Fruit fly (Drosophila melanogaster) whole organism, embryonic: ENCODE results near the gene IFT43.
A peak's percentile ranks its signal among the peaks of the same experiment; 100 is the strongest.

Experiments used
- ATbp ChIP-seq: fragments of 200-800 bp; sonication (Bioruptor generic); optimal IDR thresholded peaks from 2 replicates; lab custom pipeline; 2017; ENCODE audit warnings: missing biosample characterization, mild to moderate bottlenecking, missing genetic modification characterization, missing genetic modification reagents
- CG11504 ChIP-seq: fragments of 200-800 bp; sonication (Bioruptor generic); optimal IDR thresholded peaks from 3 replicates; lab custom pipeline; 2019; ENCODE audit warnings: missing biosample characterization, mild to moderate bottlenecking, missing genetic modification characterization, moderate library complexity
- CG12236 ChIP-seq: fragments of 200-800 bp; sonication (Bioruptor generic); optimal IDR thresholded peaks from 2 replicates; lab custom pipeline; 2016; ENCODE audit warnings: missing biosample characterization, missing genetic modification characterization
- CG17829 ChIP-seq: fragments of 200-800 bp; optimal IDR thresholded peaks from 2 replicates; lab custom pipeline; 2019; ENCODE audit warnings: missing biosample characterization, mild to moderate bottlenecking, missing genetic modification characterization, moderate library complexity
- CG18011 ChIP-seq: fragments of 200-800 bp; sonication (Bioruptor generic); optimal IDR thresholded peaks from 2 replicates; lab custom pipeline; 2017; ENCODE audit warnings: missing biosample characterization, missing genetic modification characterization, mild to moderate bottlenecking, moderate library complexity, missing genotype
- CG32767 ChIP-seq: fragments of 200-800 bp; sonication (Bioruptor generic); IDR thresholded peaks from 2 replicates; pipeline ENCODE4 v1.3.6; 2022; ENCODE audit warnings: missing biosample characterization, missing genetic modification characterization
- CG4328 ChIP-seq: fragments of 200-800 bp; sonication (Bioruptor generic); optimal IDR thresholded peaks from 3 replicates; lab custom pipeline; 2017; ENCODE audit warnings: missing biosample characterization, missing genetic modification reagents, missing genetic modification characterization
- CG8924 ChIP-seq: fragments of 200-800 bp; optimal IDR thresholded peaks from 3 replicates; lab custom pipeline; 2019; ENCODE audit warnings: missing biosample characterization, mild to moderate bottlenecking, missing genetic modification characterization, moderate library complexity
- D ChIP-seq, 2 experiments: fragments of 200-800 bp in 1 of 2; fragments of >200 bp in 1 of 2; sonication (Bioruptor generic) in 1 of 2; optimal IDR thresholded peaks; 2 replicates in 1 of 2; 3 replicates in 1 of 2; lab custom pipeline; 2017; ENCODE audit warnings: mild to moderate bottlenecking in 1 of 2, missing biosample characterization in 1 of 2, missing genetic modification characterization in 1 of 2, missing genetic modification reagents in 1 of 2
- H15 ChIP-seq: fragments of 200-800 bp; sonication (Bioruptor generic); IDR thresholded peaks from 3 replicates; pipeline ENCODE4 v1.3.6; 2022; ENCODE audit warnings: missing biosample characterization, missing genetic modification characterization
- HLHmδ ChIP-seq: fragments of 200-800 bp; sonication (Bioruptor generic); optimal IDR thresholded peaks from 2 replicates; lab custom pipeline; 2018; ENCODE audit warnings: missing biosample characterization, mild to moderate bottlenecking, missing genetic modification characterization, moderate library complexity
- Hr51 ChIP-seq, 2 experiments: fragments of 200-800 bp; sonication (Bioruptor generic); optimal IDR thresholded peaks; 2 replicates in 1 of 2; 3 replicates in 1 of 2; lab custom pipeline; 2016 to 2018; ENCODE audit warnings: missing biosample characterization in 2 of 2, missing genetic modification characterization in 2 of 2, mild to moderate bottlenecking in 1 of 2, moderate library complexity in 1 of 2
- Jarid2 ChIP-seq: fragments of 200-800 bp; sonication (Bioruptor generic); optimal IDR thresholded peaks from 3 replicates; lab custom pipeline; 2017; ENCODE audit warnings: mild to moderate bottlenecking, missing biosample characterization, missing genetic modification reagents, missing genetic modification characterization
- Kr ChIP-seq: fragments of 200-800 bp; sonication (Bioruptor generic); optimal IDR thresholded peaks from 2 replicates; lab custom pipeline; 2017; ENCODE audit warnings: missing biosample characterization, mild to moderate bottlenecking, missing genetic modification characterization
- Nf-YA ChIP-seq: fragments of 200-800 bp; sonication (Bioruptor generic); IDR thresholded peaks from 2 replicates; pipeline ENCODE4 v1.3.6; 2022; ENCODE audit warnings: missing biosample characterization, missing genetic modification characterization
- Nf-YB ChIP-seq: fragments of 200-800 bp; sonication (Bioruptor generic); optimal IDR thresholded peaks from 3 replicates; lab custom pipeline; 2019; ENCODE audit warnings: missing biosample characterization, mild to moderate bottlenecking, missing genetic modification characterization, moderate library complexity
- Nf-YC ChIP-seq: fragments of 200-800 bp; optimal IDR thresholded peaks from 3 replicates; lab custom pipeline; 2019; ENCODE audit warnings: missing biosample characterization, mild to moderate bottlenecking, missing genetic modification characterization, moderate library complexity
- Trl ChIP-seq, 3 experiments: fragments of >200 bp in 2 of 3; fragments of 200-800 bp in 1 of 3; sonication (Bioruptor generic) in 1 of 3; optimal IDR thresholded peaks; 2 replicates in 1 of 3; 3 replicates in 2 of 3; lab custom pipeline; 2016 to 2017; ENCODE audit warnings: missing biosample characterization in 1 of 3, missing genetic modification characterization in 1 of 3
- al ChIP-seq: fragments of 200-800 bp; sonication (Bioruptor generic); IDR thresholded peaks from 2 replicates; pipeline ENCODE4 v1.3.6; 2022; ENCODE audit warnings: missing biosample characterization, missing genetic modification characterization
- ci ChIP-seq: fragments of 200-800 bp; sonication (Bioruptor generic); IDR thresholded peaks from 3 replicates; pipeline ENCODE4 v1.3.6; 2022; ENCODE audit warnings: missing biosample characterization, missing genetic modification characterization
- gce ChIP-seq: fragments of 200-800 bp; sonication (Bioruptor generic); IDR thresholded peaks from 3 replicates; pipeline ENCODE4 v1.3.6; 2022; ENCODE audit warnings: missing biosample characterization, missing genetic modification characterization
- gsb-n ChIP-seq: fragments of 200-800 bp; sonication (Bioruptor generic); optimal IDR thresholded peaks from 3 replicates; lab custom pipeline; 2018; ENCODE audit warnings: missing biosample characterization, mild to moderate bottlenecking, missing genetic modification characterization
- kah ChIP-seq: fragments of 200-800 bp; sonication (Bioruptor generic); optimal IDR thresholded peaks from 2 replicates; lab custom pipeline; 2018; ENCODE audit warnings: missing biosample characterization, mild to moderate bottlenecking, missing genetic modification characterization
- lab ChIP-seq: fragments of 200-800 bp; sonication (Bioruptor generic); optimal IDR thresholded peaks from 3 replicates; lab custom pipeline; 2017; ENCODE audit warnings: missing biosample characterization, missing genetic modification characterization, mild to moderate bottlenecking, moderate library complexity, missing genetic modification reagents
- sens ChIP-seq: fragments of 200-800 bp; sonication (Bioruptor generic); peaks from one replicate; lab custom pipeline; 2016; ENCODE audit warnings: missing biosample characterization, missing genetic modification characterization
- seq ChIP-seq: fragments of 200-800 bp; sonication (Bioruptor generic); IDR thresholded peaks from 2 replicates; pipeline ENCODE4 v1.3.6; 2022; ENCODE audit warnings: missing biosample characterization, missing genetic modification characterization
- slp2 ChIP-seq: fragments of 200-800 bp; sonication (Bioruptor generic); optimal IDR thresholded peaks from 2 replicates; lab custom pipeline; 2016; ENCODE audit warnings: missing biosample characterization, missing genetic modification characterization
- sqz ChIP-seq: fragments of 200-800 bp; sonication (Bioruptor generic); optimal IDR thresholded peaks from 3 replicates; lab custom pipeline; 2018; ENCODE audit warnings: missing biosample characterization, mild to moderate bottlenecking, missing genetic modification characterization
- tna ChIP-seq: fragments of 200-800 bp; sonication (Bioruptor generic); IDR thresholded peaks from 2 replicates; pipeline ENCODE4 v1.3.6; 2022; ENCODE audit warnings: missing biosample characterization, missing genetic modification characterization; ENCODE audit not compliant: partially characterized antibody
- zen ChIP-seq: fragments of 200-800 bp; sonication (Bioruptor generic); optimal IDR thresholded peaks from 3 replicates; lab custom pipeline; 2018; ENCODE audit warnings: missing biosample characterization, mild to moderate bottlenecking, missing genetic modification characterization, moderate library complexity
- zfh1 ChIP-seq: fragments of 200-800 bp; sonication (Bioruptor generic); IDR thresholded peaks from 3 replicates; pipeline ENCODE4 v1.3.6; 2022; ENCODE audit warnings: missing biosample characterization, missing genetic modification characterization

The IFT43 gene

DNA sequence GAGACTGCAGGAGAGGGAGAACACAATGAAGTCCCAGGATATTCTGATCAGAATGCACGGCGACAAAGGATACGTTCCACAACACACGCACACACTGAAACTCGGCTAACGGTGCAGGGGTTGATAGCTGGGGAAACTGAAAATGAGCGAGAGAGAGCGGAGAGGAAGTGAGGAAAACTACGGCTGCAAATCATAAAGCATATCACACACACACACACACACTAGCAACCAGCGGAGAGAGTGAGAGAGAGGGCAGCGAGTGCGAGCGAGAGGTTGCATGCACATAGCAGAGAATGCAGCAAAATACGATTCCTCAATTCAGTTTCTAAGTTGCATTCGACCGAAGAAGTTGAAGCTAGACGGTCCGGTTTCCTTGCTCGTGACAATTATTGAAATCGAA, 16.5 kb downstream of the IFT43 start (continued):
- TF ChIP-seq CG18011, result no peak
- peak; percentile 35; the same call in 1 of the 2 replicates for TF ChIP-seq CG32767 (GFP tag; lab: Robert Waterston, UW)
- TF ChIP-seq Trl (optimal IDR thresholded peaks at IDR 0.05; lab: Kevin White, UChicago), result peak; percentile 33 to 95
- no peak for TF ChIP-seq Trl (GFP tag; optimal IDR thresholded peaks at IDR 0.05; lab: Kevin White, UChicago)
- TF ChIP-seq Jarid2 (GFP tag; lab: Kevin White, UChicago), result peak; percentile 83
- peak; percentile 32; the same call in 1 of the 2 replicates for TF ChIP-seq Nf-YA (GFP tag; lab: Robert Waterston, UW)
- TF ChIP-seq HLHmδ (GFP tag; lab: Kevin White, UChicago), result peak; percentile 17
- peak; percentile 24 for TF ChIP-seq zen
- peak; percentile 100 for TF ChIP-seq D (optimal IDR thresholded peaks at IDR 0.05; lab: Kevin White, UChicago)
- TF ChIP-seq D (GFP tag; optimal IDR thresholded peaks at IDR 0.05; lab: Kevin White, UChicago), result no peak
- TF ChIP-seq CG8924 (tag; lab: Kevin White, UChicago), result peak; percentile 3
- TF ChIP-seq CG17829, result peak; percentile 3
- TF ChIP-seq Kr (GFP tag; lab: Kevin White, UChicago), result peak; percentile 47
- TF ChIP-seq lab (GFP tag; lab: Kevin White, UChicago), result no peak
- no peak for TF ChIP-seq tna (GFP tag; lab: Robert Waterston, UW)
- TF ChIP-seq, all 482 proteins: peak for 38

DNA sequence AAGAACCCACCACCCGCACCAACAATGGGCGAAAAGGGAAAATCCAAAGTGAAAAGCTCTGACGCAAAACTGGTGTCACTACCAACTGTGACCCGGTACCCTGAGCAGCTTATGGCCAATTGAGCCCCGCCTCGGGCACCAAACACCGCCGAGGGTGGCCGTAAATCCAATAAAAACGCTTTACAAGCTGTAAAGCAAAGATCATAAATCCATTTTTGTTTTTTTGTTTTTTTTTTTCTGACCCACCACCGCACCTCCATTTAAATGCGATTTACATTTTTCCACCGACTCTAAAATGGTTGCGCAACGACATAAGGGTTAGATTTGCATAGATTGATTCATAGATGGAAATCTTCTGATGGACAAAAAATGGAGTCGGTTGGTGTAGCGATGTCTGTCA, 20.4 kb downstream of the IFT43 start:
- TF ChIP-seq sens (peak; percentile 30), ATbp (GFP tag; lab: Kevin White, UChicago) (no peak), al (GFP tag; lab: Robert Waterston, UW) (0 out of 2 replicates have a peak, but pooled peaks have one; percentile 6), H15 (GFP tag; lab: Robert Waterston, UW) (0 out of 3 replicates have a peak, but pooled peaks have one; percentile 10), CG4328 (GFP tag; lab: Kevin White, UChicago) (no peak), sqz (GFP tag; lab: Kevin White, UChicago) (peak; percentile 58), Nf-YB (GFP tag; lab: Kevin White, UChicago) (peak; percentile 60), Nf-YC (peak; percentile 44), seq (GFP tag; lab: Robert Waterston, UW) (peak; percentile 43; the same call in 1 of the 2 replicates), ci (GFP tag; lab: Robert Waterston, UW) (no peak), kah (GFP tag; lab: Kevin White, UChicago) (no peak)

DNA sequence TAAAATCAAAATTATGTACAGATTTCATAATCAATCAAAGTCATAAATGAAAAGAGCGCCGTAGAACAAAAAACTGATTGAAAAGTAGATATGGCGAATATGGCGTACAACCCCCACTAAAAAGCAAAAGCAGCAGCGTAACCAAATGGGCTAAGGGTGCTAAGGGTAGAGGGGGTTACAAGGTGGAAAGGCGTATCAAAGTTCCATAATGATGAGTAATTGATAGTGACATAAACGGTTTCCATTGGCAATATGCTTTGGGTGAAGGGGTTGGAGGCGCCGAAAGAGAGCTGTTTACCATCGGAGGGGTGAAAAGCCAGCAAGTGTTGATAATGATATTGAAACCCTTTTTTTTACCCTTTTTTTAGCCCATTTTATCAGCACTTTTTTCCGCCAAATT, 22.5 kb downstream of the IFT43 start:
- TF ChIP-seq Kr (GFP tag; lab: Kevin White, UChicago) (peak; percentile 72), gce (GFP tag; lab: Robert Waterston, UW) (no peak), Nf-YB (GFP tag; lab: Kevin White, UChicago) (peak; percentile 85), seq (GFP tag; lab: Robert Waterston, UW) (peak; percentile 21; the same call in 1 of the 2 replicates), gsb-n (peak; percentile 79), CG11504 (no peak), Nf-YC (peak; percentile 76)
- TF ChIP-seq, all 482 proteins: peak for 5

DNA sequence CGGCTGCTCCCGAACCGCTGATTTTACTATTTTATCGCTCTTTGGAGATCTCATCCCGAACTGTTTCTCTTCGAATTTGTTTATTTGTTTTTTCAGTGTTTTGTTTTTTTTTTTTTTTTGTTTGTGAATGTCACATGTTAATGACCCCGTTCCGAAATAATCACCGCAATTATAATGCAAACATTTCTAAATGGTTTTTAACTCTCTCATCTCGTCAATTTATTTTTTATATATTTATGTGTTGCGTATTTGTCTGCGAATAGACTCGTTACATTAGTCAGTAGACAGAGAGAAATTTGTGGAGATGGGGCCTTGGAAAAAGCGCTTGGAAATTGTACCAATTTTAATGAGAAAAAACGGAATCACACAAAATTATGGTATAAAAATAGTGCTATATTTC, 25.2 kb downstream of the IFT43 start, which contains the start of gene Nepl7:
TSS of gene Nepl7 (minus strand) at position 101 of the 400 bp plus-strand sequence.
- no peak for TF ChIP-seq slp2 (GFP tag; lab: Kevin White, UChicago)
- no peak for TF ChIP-seq zfh1
- TF ChIP-seq Hr51 (GFP tag; optimal IDR thresholded peaks at IDR 0.05; lab: Kevin White, UChicago), result no peak
- no peak for TF ChIP-seq CG12236 (GFP tag; lab: Kevin White, UChicago)
- TF ChIP-seq, all 482 proteins: peak for 0
